Worm (Caenorhabditis elegans): ENCODE measurements around the gene Y12A6A.1.
A peak's percentile ranks its signal among the peaks of the same experiment; 100 is the strongest.

Gene Y12A6A.1

DNA sequence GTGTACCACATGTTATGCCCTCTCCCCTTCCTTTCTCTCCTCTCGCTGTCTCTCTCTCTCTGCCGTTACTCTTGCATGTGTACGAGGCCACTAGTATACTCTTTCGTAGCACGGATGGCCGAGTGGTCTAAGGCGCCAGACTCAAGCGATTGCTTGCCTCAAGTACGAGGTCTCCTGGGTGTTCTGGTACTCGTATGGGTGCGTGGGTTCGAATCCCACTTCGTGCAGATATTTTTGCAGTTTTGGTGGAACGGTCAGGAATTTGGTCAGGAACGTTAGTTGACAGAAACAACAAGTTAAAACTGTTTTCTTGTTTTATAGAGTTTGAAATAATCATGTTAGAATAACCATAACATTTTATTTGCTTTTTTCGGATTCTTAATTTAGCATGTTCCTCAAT is 43.9 kb upstream of the Y12A6A.1 start:
- TF ChIP-seq hlh-13 (GFP tag; optimal IDR thresholded peaks at IDR 0.05) (peak; percentile 98), fkh-6 (tag; optimal IDR thresholded peaks at IDR 0.05) (peak; percentile 97), che-1 (tag; optimal IDR thresholded peaks at IDR 0.05) (peak; percentile 97), nhr-11 (tag; optimal IDR thresholded peaks at IDR 0.05) (no peak), ceh-24 (tag; optimal IDR thresholded peaks at IDR 0.05) (peak; percentile 97), ref-2 (tag; optimal IDR thresholded peaks at IDR 0.05) (peak; percentile 98), ceh-14 (tag; optimal IDR thresholded peaks at IDR 0.05) (peak; percentile 98), ceh-9 (tag; optimal IDR thresholded peaks at IDR 0.05) (peak; percentile 97), ets-4 (tag; optimal IDR thresholded peaks at IDR 0.05) (peak; percentile 93), elt-2 (tag; optimal IDR thresholded peaks at IDR 0.05) (peak; percentile 99), ttx-3 (tag; optimal IDR thresholded peaks at IDR 0.05) (peak; percentile 98), ama-1 (optimal IDR thresholded peaks at IDR 0.05) (no peak), madf-2 (tag; optimal IDR thresholded peaks at IDR 0.05) (peak; percentile 98), dmd-4 (tag; optimal IDR thresholded peaks at IDR 0.05; ENCODE audit: borderline replicate concordance) (peak; percentile 98), unc-86 (tag; optimal IDR thresholded peaks at IDR 0.05) (peak; percentile 98), sdc-2 (tag; optimal IDR thresholded peaks at IDR 0.05) (peak; percentile 96), ceh-30 (tag; optimal IDR thresholded peaks at IDR 0.05) (peak; percentile 99), K09A11.1 (tag; optimal IDR thresholded peaks at IDR 0.05; ENCODE audit: insufficient read depth) (peak; percentile 93), dve-1 (tag; optimal IDR thresholded peaks at IDR 0.05) (peak; percentile 95), ceh-19 (GFP tag; optimal IDR thresholded peaks at IDR 0.05) (peak; percentile 98), pag-3 (tag; optimal IDR thresholded peaks at IDR 0.05; ENCODE audit: borderline replicate concordance) (peak; percentile 97), zip-5 (tag; optimal IDR thresholded peaks at IDR 0.05) (peak; percentile 91), unc-3 (GFP tag; conservative IDR thresholded peaks at IDR 0.05) (peak; percentile 99), unc-3 (tag; optimal IDR thresholded peaks at IDR 0.05) (peak; percentile 97), sox-2 (GFP tag; IDR thresholded peaks at IDR 0.05) (peak; percentile 97), ztf-16 (tag; optimal IDR thresholded peaks at IDR 0.05) (peak; percentile 98), lim-6 (tag; optimal IDR thresholded peaks at IDR 0.05) (peak; percentile 95), tbx-2 (tag; optimal IDR thresholded peaks at IDR 0.05) (peak; percentile 98), unc-55 (GFP tag; optimal IDR thresholded peaks at IDR 0.05) (peak; percentile 41), unc-42 (tag; optimal IDR thresholded peaks at IDR 0.05) (peak; percentile 90), pha-2 (tag; optimal IDR thresholded peaks at IDR 0.05) (peak; percentile 96), npax-4 (tag; optimal IDR thresholded peaks at IDR 0.05) (peak; percentile 97), pros-1 (tag; optimal IDR thresholded peaks at IDR 0.05) (peak; percentile 80), hlh-8 (tag; optimal IDR thresholded peaks at IDR 0.05) (peak; percentile 97), ceh-48 (tag; optimal IDR thresholded peaks at IDR 0.05) (peak; percentile 95), ceh-22 (tag; optimal IDR thresholded peaks at IDR 0.05) (peak; percentile 82), tbx-7 (tag; optimal IDR thresholded peaks at IDR 0.05) (peak; percentile 81), pax-1 (tag; optimal IDR thresholded peaks at IDR 0.05) (no peak), fax-1 (tag; optimal IDR thresholded peaks at IDR 0.05) (peak; percentile 97), nfya-1 (tag; optimal IDR thresholded peaks at IDR 0.05) (peak; percentile 88), ceh-18 (tag; optimal IDR thresholded peaks at IDR 0.05) (peak; percentile 97), pha-4 (tag; optimal IDR thresholded peaks at IDR 0.05) (no peak), ceh-2 (tag; optimal IDR thresholded peaks at IDR 0.05) (peak; percentile 98), K02D7.2 (tag; optimal IDR thresholded peaks at IDR 0.05) (peak; percentile 99), eyg-1 (tag; optimal IDR thresholded peaks at IDR 0.05) (peak; percentile 99), F13H6.1 (tag; optimal IDR thresholded peaks at IDR 0.05) (peak; percentile 97), C38D4.7 (GFP tag; optimal IDR thresholded peaks at IDR 0.05) (peak; percentile 97), ahr-1 (tag; optimal IDR thresholded peaks at IDR 0.05) (peak; percentile 97), hlh-6 (tag; optimal IDR thresholded peaks at IDR 0.05) (peak; percentile 99), odd-2 (tag; optimal IDR thresholded peaks at IDR 0.05) (peak; percentile 85), mec-3 (tag; optimal IDR thresholded peaks at IDR 0.05; ENCODE audit: borderline replicate concordance) (peak; percentile 94), rnt-1 (tag; optimal IDR thresholded peaks at IDR 0.05) (peak; percentile 98), Y22D7AL.16 (tag; optimal IDR thresholded peaks at IDR 0.05) (peak; percentile 98), fkh-10 (GFP tag; optimal IDR thresholded peaks at IDR 0.05) (peak; percentile 93)
